Worm (Caenorhabditis elegans) whole organism, young adult: ENCODE data around the gene K09G1.2.

Experiments
- B0261.1 ChIP-seq: sonication (generic microtip); optimal IDR thresholded peaks from 2 replicates; lab custom pipeline; 2016; ENCODE audit warnings: mild to moderate bottlenecking, missing genetic modification characterization, moderate library complexity, missing compliant biosample characterization
- aptf-2 ChIP-seq: fragments of 200-800 bp; sonication (Bioruptor generic); conservative IDR thresholded peaks from 2 replicates; pipeline ENCODE4 v1.3.6; 2022; ENCODE audit warnings: missing genetic modification reagents, missing genetic modification characterization, missing compliant biosample characterization
- attf-5 ChIP-seq: fragments of 200-800 bp; sonication (Bioruptor generic); optimal IDR thresholded peaks from 2 replicates; lab custom pipeline; 2018; ENCODE audit warnings: mild to moderate bottlenecking, missing genetic modification characterization, missing compliant biosample characterization
- dpl-1 ChIP-seq: fragments of 150-350 bp; optimal IDR thresholded peaks from 2 replicates; lab custom pipeline; 2014; ENCODE audit warnings: missing biosample characterization, missing genetic modification reagents, missing genetic modification characterization
- unc-62 ChIP-seq: fragments of 150-350 bp; optimal IDR thresholded peaks from 2 replicates; lab custom pipeline; 2014; ENCODE audit warnings: missing biosample characterization, missing genetic modification reagents, missing genetic modification characterization

ce11 chrV:9587619-9588018, 2.8 kb upstream of the K09G1.2 start:
- TF ChIP-seq dpl-1: no peak
- TF ChIP-seq B0261.1 (tag; lab: Kevin White, UChicago): no peak
- TF ChIP-seq attf-5 (GFP tag; lab: Kevin White, UChicago): no peak
- TF ChIP-seq unc-62: no peak
- no peak for TF ChIP-seq aptf-2 (GFP tag; lab: Robert Waterston, UW)
